Worm (Caenorhabditis elegans): ENCODE measurements around the gene F38A5.6.

The F38A5.6 gene

ce11 chrIV:6634789-6635188, 37.6 kb upstream of the F38A5.6 start, which contains the start of gene metl-13:
metl-13 (plus strand) TSS chrIV:6635089.
- TF ChIP-seq gmeb-2 (tag; optimal IDR thresholded peaks at IDR 0.05), result no peak
- TF ChIP-seq K09A11.1 (tag; optimal IDR thresholded peaks at IDR 0.05; ENCODE audit: insufficient read depth), result no peak
- no peak for TF ChIP-seq tbx-7 (tag; optimal IDR thresholded peaks at IDR 0.05)
- TF ChIP-seq zip-5 (tag; optimal IDR thresholded peaks at IDR 0.05), result no peak
- no peak for TF ChIP-seq unc-3 (GFP tag; conservative IDR thresholded peaks at IDR 0.05)
- no peak for TF ChIP-seq unc-3 (tag; optimal IDR thresholded peaks at IDR 0.05)
- no peak for TF ChIP-seq dve-1 (tag; optimal IDR thresholded peaks at IDR 0.05)
- TF ChIP-seq pha-2 (tag; optimal IDR thresholded peaks at IDR 0.05), result no peak
- no peak for TF ChIP-seq fkh-6 (tag; optimal IDR thresholded peaks at IDR 0.05)
- TF ChIP-seq odd-2 (tag; optimal IDR thresholded peaks at IDR 0.05), result no peak
- no peak for TF ChIP-seq pag-3 (tag; optimal IDR thresholded peaks at IDR 0.05; ENCODE audit: borderline replicate concordance)
- TF ChIP-seq pat-9 (tag; optimal IDR thresholded peaks at IDR 0.05), result no peak
- TF ChIP-seq tbx-2 (tag; optimal IDR thresholded peaks at IDR 0.05), result no peak
- TF ChIP-seq ceh-31 (tag; optimal IDR thresholded peaks at IDR 0.05), result no peak
- no peak for TF ChIP-seq npax-4 (tag; optimal IDR thresholded peaks at IDR 0.05)
- no peak for TF ChIP-seq ceh-14 (tag; optimal IDR thresholded peaks at IDR 0.05)
- TF ChIP-seq C38D4.7 (GFP tag; optimal IDR thresholded peaks at IDR 0.05), result no peak
- TF ChIP-seq unc-86 (tag; optimal IDR thresholded peaks at IDR 0.05), result no peak

DNA sequence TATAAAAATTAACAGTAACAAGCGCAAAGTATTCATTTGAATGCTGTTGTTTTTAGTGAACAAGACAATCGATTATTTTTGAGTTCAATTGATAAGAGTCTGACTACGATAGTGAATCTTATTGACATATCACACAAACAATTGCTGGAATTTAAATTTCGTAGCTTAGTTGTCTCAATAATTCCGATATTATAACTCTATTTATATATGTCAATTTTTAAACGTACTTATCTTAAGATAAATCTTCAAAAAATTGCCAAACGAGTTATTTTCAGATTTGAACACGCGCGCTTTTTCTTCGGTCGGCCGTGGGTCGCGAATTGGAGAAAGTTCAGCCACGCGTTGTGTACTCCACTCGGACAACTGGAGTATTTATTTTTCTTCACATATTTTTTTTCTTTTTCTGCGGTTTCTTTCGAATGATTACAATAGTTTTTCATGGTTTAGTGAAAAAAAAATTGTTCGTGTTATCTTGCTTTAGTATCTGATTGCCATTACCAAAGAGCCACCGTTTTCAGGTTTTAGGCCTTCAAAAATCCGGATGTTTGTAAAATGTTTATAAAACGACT, 34.6 kb upstream of the F38A5.6 start, which contains the start of the genes cest-5.1 and C01B10.9:
cest-5.1 (minus strand) TSS at position 51 of the 569 bp plus-strand sequence.
C01B10.9 (plus strand) TSS at position 519 of the 569 bp plus-strand sequence.
- TF ChIP-seq hlh-30 (tag; optimal IDR thresholded peaks at IDR 0.05; ENCODE audit: insufficient read depth), result no peak
- no peak for TF ChIP-seq pat-9 (tag; optimal IDR thresholded peaks at IDR 0.05)
- TF ChIP-seq tbx-7 (tag; optimal IDR thresholded peaks at IDR 0.05), result peak; percentile 84
- TF ChIP-seq fax-1 (tag; optimal IDR thresholded peaks at IDR 0.05), result peak; percentile 45
- TF ChIP-seq rnt-1 (tag; optimal IDR thresholded peaks at IDR 0.05), result peak; percentile 52
- no peak for TF ChIP-seq dve-1 (tag; optimal IDR thresholded peaks at IDR 0.05)
- no peak for TF ChIP-seq unc-86 (tag; optimal IDR thresholded peaks at IDR 0.05)
- no peak for TF ChIP-seq unc-55 (GFP tag; optimal IDR thresholded peaks at IDR 0.05)
- TF ChIP-seq ceh-34 (tag; optimal IDR thresholded peaks at IDR 0.05), result peak; percentile 64
- TF ChIP-seq tbx-2 (tag; optimal IDR thresholded peaks at IDR 0.05), result peak; percentile 82
- TF ChIP-seq madf-2 (tag; optimal IDR thresholded peaks at IDR 0.05), result no peak
- no peak for TF ChIP-seq ceh-48 (tag; optimal IDR thresholded peaks at IDR 0.05)
- TF ChIP-seq lim-6 (tag; optimal IDR thresholded peaks at IDR 0.05), result peak; percentile 33
- TF ChIP-seq K02D7.2 (tag; optimal IDR thresholded peaks at IDR 0.05), result no peak
- peak; percentile 95 for TF ChIP-seq ceh-31 (tag; optimal IDR thresholded peaks at IDR 0.05)
- TF ChIP-seq sdc-2 (tag; optimal IDR thresholded peaks at IDR 0.05), result peak; percentile 43
- peak; percentile 60 for TF ChIP-seq mec-3 (tag; optimal IDR thresholded peaks at IDR 0.05; ENCODE audit: borderline replicate concordance)
- peak; percentile 6 for TF ChIP-seq ceh-6 (GFP tag; optimal IDR thresholded peaks at IDR 0.05)
- TF ChIP-seq F13H6.1 (tag; optimal IDR thresholded peaks at IDR 0.05), result peak; percentile 58
- TF ChIP-seq elt-2 (tag; optimal IDR thresholded peaks at IDR 0.05), result peak; percentile 75
- no peak for TF ChIP-seq elt-4 (tag; optimal IDR thresholded peaks at IDR 0.05)
- no peak for TF ChIP-seq hlh-13 (GFP tag; optimal IDR thresholded peaks at IDR 0.05)
- TF ChIP-seq ceh-18 (tag; optimal IDR thresholded peaks at IDR 0.05), result no peak
- TF ChIP-seq pha-4 (tag; optimal IDR thresholded peaks at IDR 0.05), result no peak
- no peak for TF ChIP-seq T23F11.4 (GFP tag; optimal IDR thresholded peaks at IDR 0.05)
- TF ChIP-seq eyg-1 (tag; optimal IDR thresholded peaks at IDR 0.05), result peak; percentile 17
- TF ChIP-seq ref-2 (tag; optimal IDR thresholded peaks at IDR 0.05), result no peak
- no peak for TF ChIP-seq ttx-3 (tag; optimal IDR thresholded peaks at IDR 0.05)
- TF ChIP-seq ceh-45 (GFP tag; IDR thresholded peaks at IDR 0.05), result no peak
- peak; percentile 6 for TF ChIP-seq pha-2 (tag; optimal IDR thresholded peaks at IDR 0.05)
- TF ChIP-seq ceh-30 (tag; optimal IDR thresholded peaks at IDR 0.05), result no peak
- TF ChIP-seq hlh-8 (tag; optimal IDR thresholded peaks at IDR 0.05), result peak; percentile 68
- TF ChIP-seq Y22D7AL.16 (tag; optimal IDR thresholded peaks at IDR 0.05), result no peak
- peak; percentile 49 for TF ChIP-seq fkh-6 (tag; optimal IDR thresholded peaks at IDR 0.05)
- TF ChIP-seq hlh-6 (tag; optimal IDR thresholded peaks at IDR 0.05), result no peak
- TF ChIP-seq fkh-10 (GFP tag; optimal IDR thresholded peaks at IDR 0.05), result no peak
- TF ChIP-seq zip-5 (tag; optimal IDR thresholded peaks at IDR 0.05), result peak; percentile 74
- TF ChIP-seq ceh-24 (tag; optimal IDR thresholded peaks at IDR 0.05), result no peak
- TF ChIP-seq pros-1 (tag; optimal IDR thresholded peaks at IDR 0.05), result no peak
- no peak for TF ChIP-seq ahr-1 (tag; optimal IDR thresholded peaks at IDR 0.05)
- TF ChIP-seq unc-42 (tag; optimal IDR thresholded peaks at IDR 0.05), result peak; percentile 56

All from whole organism, late embryonic.